2 worm cellular contexts compared by ENCODE assay signal in genomic region chrX:5289106-5289505, ce11.
A peak's percentile ranks its signal among the peaks of the same experiment; 100 is the strongest.
TF ChIP-seq lines count a peak whose summit lies in the region.

No protein-coding gene starts in this region.

TF ChIP-seq in whole organism, L1 larva, 84 proteins besides CTCF, POLR2A, EP300 and RAD21:
- TF ChIP-seq nhr-71 (tag; optimal IDR thresholded peaks at IDR 0.05; lab: Kevin White, UChicago) (no peak), nhr-85 (tag; lab: Kevin White, UChicago) (peak; percentile 18), nhr-47 (tag; optimal IDR thresholded peaks at IDR 0.05; lab: Kevin White, UChicago) (no peak), Y116A8C.19 (tag; optimal IDR thresholded peaks at IDR 0.05; lab: Kevin White, UChicago; ENCODE audit: borderline replicate concordance) (no peak), irx-1 (tag; optimal IDR thresholded peaks at IDR 0.05; lab: Kevin White, UChicago) (no peak), mef-2 (tag; optimal IDR thresholded peaks at IDR 0.05; lab: Kevin White, UChicago) (no peak), unc-98 (GFP tag; IDR thresholded peaks at IDR 0.05; lab: Robert Waterston, UW) (no peak), efl-3 (GFP tag; optimal IDR thresholded peaks at IDR 0.05; lab: Kevin White, UChicago) (no peak), mab-9 (GFP tag; IDR thresholded peaks at IDR 0.05; lab: Robert Waterston, UW) (no peak)

TF ChIP-seq in whole organism, L4 larva, 104 proteins besides CTCF, POLR2A, EP300 and RAD21:
- TF ChIP-seq unc-62 (GFP tag; optimal IDR thresholded peaks at IDR 0.05 in 1 of 2; lab: Kevin White, UChicago), result peak in 1 of 2 experiments; percentile 95
- TF ChIP-seq unc-62 (tag; optimal IDR thresholded peaks at IDR 0.05; lab: Kevin White, UChicago), result no peak
- TF ChIP-seq ceh-82 (tag; optimal IDR thresholded peaks at IDR 0.05; lab: Kevin White, UChicago), result no peak
- TF ChIP-seq aha-1 (tag; lab: Kevin White, UChicago), result peak; percentile 65

Comparison
In these comparisons a context has a peak if more than half of its experiments do, and no peak if none do; other contexts are left out.
1. Of the 29 proteins assayed by ChIP-seq in both whole organism, L4 larva and whole organism, L1 larva: peak only in whole organism, L4 larva: aha-1; only in whole organism, L1 larva: none; in both: none; in neither: 27; mixed calls (peak in some experiments, not most) for 1.